Worm (Caenorhabditis elegans) whole organism, L3 larva: ENCODE results near the gene cyp-13B1.

Experiments used
- ZK546.5 ChIP-seq: sonication (generic microtip); optimal IDR thresholded peaks from 2 replicates; lab custom pipeline; 2017; ENCODE audit warnings: missing biosample characterization, missing genetic modification characterization
- ama-1 ChIP-seq: fragments of 150-350 bp; optimal IDR thresholded peaks from 2 replicates; lab custom pipeline; 2018
- ceh-82 ChIP-seq: fragments of 150-350 bp; optimal IDR thresholded peaks from 2 replicates; lab custom pipeline; 2014; ENCODE audit warnings: missing biosample characterization, missing genetic modification characterization
- egl-27 ChIP-seq: sonication (generic microtip); optimal IDR thresholded peaks from 4 replicates; lab custom pipeline; 2017; ENCODE audit warnings: missing biosample characterization, missing genetic modification reagents, missing genetic modification characterization
- elt-3 ChIP-seq, 3 experiments: fragments of 150-350 bp in 1 of 3; sonication (generic microtip) in 2 of 3; optimal IDR thresholded peaks; 2 replicates in 2 of 3; 4 replicates in 1 of 3; lab custom pipeline; 2014 to 2017; ENCODE audit warnings: missing biosample characterization in 3 of 3, missing genetic modification characterization in 3 of 3
- lin-39 ChIP-seq: fragments of 150-350 bp; optimal IDR thresholded peaks from 2 replicates; lab custom pipeline; 2018; ENCODE audit warnings: missing biosample characterization, missing genetic modification reagents, missing genetic modification characterization
- mdl-1 ChIP-seq: fragments of 150-350 bp; optimal IDR thresholded peaks from 2 replicates; lab custom pipeline; 2014; ENCODE audit warnings: missing biosample characterization, missing genetic modification characterization
- nhr-11 ChIP-seq: fragments of 150-350 bp; optimal IDR thresholded peaks from 2 replicates; lab custom pipeline; 2014; ENCODE audit warnings: missing biosample characterization, missing genetic modification characterization
- nhr-28 ChIP-seq: fragments of 150-350 bp; optimal IDR thresholded peaks from 2 replicates; lab custom pipeline; 2014; ENCODE audit warnings: missing biosample characterization, missing genetic modification characterization
- pqm-1 ChIP-seq: fragments of 150-350 bp; optimal IDR thresholded peaks from 2 replicates; lab custom pipeline; 2017; ENCODE audit warnings: missing biosample characterization, missing genetic modification characterization, inconsistent platforms
- snpc-4 ChIP-seq: fragments of 150-350 bp; optimal IDR thresholded peaks from 2 replicates; lab custom pipeline; 2014; ENCODE audit warnings: missing biosample characterization, missing genetic modification characterization
- zag-1 ChIP-seq: fragments of 150-350 bp; optimal IDR thresholded peaks from 2 replicates; lab custom pipeline; 2014; ENCODE audit warnings: missing biosample characterization, missing genetic modification characterization

ce11 chrX:13423340-13423739, 13.9 kb upstream of the cyp-13B1 start, which contains the start of gene fkh-3:
- TF ChIP-seq pqm-1 (tag; lab: Kevin White, UChicago) (no peak), snpc-4 (tag; lab: Kevin White, UChicago) (no peak), nhr-11 (tag; lab: Kevin White, UChicago) (no peak), zag-1 (no peak), lin-39 (tag; lab: Kevin White, UChicago) (no peak), egl-27 (tag; lab: Kevin White, UChicago) (no peak), mdl-1 (tag; lab: Kevin White, UChicago) (no peak), nhr-28 (tag; lab: Kevin White, UChicago) (no peak), ZK546.5 (tag; lab: Kevin White, UChicago) (no peak), ama-1 (lab: Kevin White, UChicago) (no peak), ceh-82 (tag; lab: Kevin White, UChicago) (no peak), elt-3 (tag; optimal IDR thresholded peaks at IDR 0.05; lab: Kevin White, UChicago) (no peak)
